Fruit fly (Drosophila melanogaster) whole organism, embryonic: Measurements from ENCODE around the gene CG6136.
A peak's percentile ranks its signal among the peaks of the same experiment; 100 is the strongest.

ENCODE experiments used
- BtbVII ChIP-seq: fragments of 200-800 bp; sonication (Bioruptor generic); optimal IDR thresholded peaks from 3 replicates; lab custom pipeline; 2017; ENCODE audit warnings: missing biosample characterization, mild to moderate bottlenecking, missing genetic modification characterization
- CG11504 ChIP-seq: fragments of 200-800 bp; sonication (Bioruptor generic); optimal IDR thresholded peaks from 3 replicates; lab custom pipeline; 2019; ENCODE audit warnings: missing biosample characterization, mild to moderate bottlenecking, missing genetic modification characterization, moderate library complexity
- CG12071 ChIP-seq: fragments of 200-800 bp; sonication (Bioruptor generic); optimal IDR thresholded peaks from 3 replicates; lab custom pipeline; 2018; ENCODE audit warnings: missing biosample characterization, mild to moderate bottlenecking, missing genetic modification characterization
- CG14860 ChIP-seq: fragments of 200-800 bp; sonication (Bioruptor generic); IDR thresholded peaks from 3 replicates; pipeline ENCODE4 v1.3.6; 2022; ENCODE audit warnings: missing biosample characterization, missing genetic modification characterization; ENCODE audit not compliant: partially characterized antibody
- CG15269 ChIP-seq: fragments of 200-800 bp; sonication (Bioruptor generic); optimal IDR thresholded peaks from 2 replicates; lab custom pipeline; 2018; ENCODE audit warnings: missing biosample characterization, mild to moderate bottlenecking, missing genetic modification characterization, moderate library complexity
- CG15479 ChIP-seq: fragments of 200-800 bp; sonication (Bioruptor generic); optimal IDR thresholded peaks from 3 replicates; lab custom pipeline; 2019; ENCODE audit warnings: missing biosample characterization, mild to moderate bottlenecking, missing genetic modification characterization, moderate library complexity
- CG15601 ChIP-seq: fragments of 200-800 bp; sonication (Bioruptor generic); optimal IDR thresholded peaks from 3 replicates; lab custom pipeline; 2019; ENCODE audit warnings: missing biosample characterization, mild to moderate bottlenecking, missing genetic modification characterization, moderate library complexity
- CG1647 ChIP-seq: fragments of 200-800 bp; sonication (Bioruptor generic); optimal IDR thresholded peaks from 3 replicates; lab custom pipeline; 2016; ENCODE audit warnings: missing biosample characterization, missing genetic modification characterization
- CG16813 ChIP-seq: fragments of 200-800 bp; sonication (Bioruptor generic); IDR thresholded peaks from 3 replicates; pipeline ENCODE4 v1.3.6; 2022; ENCODE audit warnings: missing biosample characterization, missing genetic modification characterization; ENCODE audit not compliant: partially characterized antibody
- CG17568 ChIP-seq: fragments of 200-800 bp; sonication (Bioruptor generic); optimal IDR thresholded peaks from 2 replicates; lab custom pipeline; 2018; ENCODE audit warnings: missing biosample characterization, mild to moderate bottlenecking, missing genetic modification characterization, moderate library complexity
- CG1792 ChIP-seq: fragments of 200-800 bp; sonication (Bioruptor generic); optimal IDR thresholded peaks from 2 replicates; lab custom pipeline; 2016; ENCODE audit warnings: missing biosample characterization, missing genetic modification characterization
- CG34376 ChIP-seq: fragments of 200-800 bp; sonication (Bioruptor generic); optimal IDR thresholded peaks from 2 replicates; lab custom pipeline; 2018; ENCODE audit warnings: missing biosample characterization, mild to moderate bottlenecking, missing genetic modification characterization
- CG3726 ChIP-seq: fragments of 200-800 bp; sonication (Bioruptor generic); IDR thresholded peaks from 3 replicates; pipeline ENCODE4, ENCODE4 v1.3.6; 2022; ENCODE audit warnings: missing biosample characterization, missing genetic modification characterization
- CG4424 ChIP-seq: fragments of 200-800 bp; sonication (Bioruptor generic); optimal IDR thresholded peaks from 3 replicates; lab custom pipeline; 2016; ENCODE audit warnings: missing biosample characterization, missing genetic modification characterization
- CG4854 ChIP-seq: fragments of 200-800 bp; sonication (Bioruptor generic); optimal IDR thresholded peaks from 2 replicates; lab custom pipeline; 2016; ENCODE audit warnings: missing biosample characterization, missing genetic modification characterization, inconsistent platforms
- CG6791 ChIP-seq: fragments of 200-800 bp; sonication (Bioruptor generic); IDR thresholded peaks from 3 replicates; pipeline ENCODE4 v1.3.6; 2022; ENCODE audit warnings: missing biosample characterization, missing genetic modification characterization; ENCODE audit not compliant: partially characterized antibody
- CG7271 ChIP-seq: fragments of 200-800 bp; sonication (Bioruptor generic); optimal IDR thresholded peaks from 2 replicates; lab custom pipeline; 2018; ENCODE audit warnings: missing biosample characterization, mild to moderate bottlenecking, missing genetic modification characterization, moderate library complexity
- CG7357 ChIP-seq: fragments of 200-800 bp; sonication (Bioruptor generic); IDR thresholded peaks from 3 replicates; pipeline ENCODE4 v1.3.6; 2022; ENCODE audit warnings: missing biosample characterization, missing genetic modification characterization
- CG7928 ChIP-seq: fragments of 200-800 bp; sonication (Bioruptor generic); optimal IDR thresholded peaks from 2 replicates; lab custom pipeline; 2017; ENCODE audit warnings: missing biosample characterization, mild to moderate bottlenecking, missing genetic modification characterization
- CG8765 ChIP-seq: fragments of 200-800 bp; sonication (Bioruptor generic); IDR thresholded peaks from 2 replicates; pipeline ENCODE4 v1.3.6; 2022; ENCODE audit warnings: missing biosample characterization, missing genetic modification characterization
- CHES-1-like ChIP-seq: fragments of 200-800 bp; sonication (Bioruptor generic); optimal IDR thresholded peaks from 2 replicates; lab custom pipeline; 2016; ENCODE audit warnings: missing biosample characterization, missing genetic modification characterization
- Dek ChIP-seq: fragments of 200-800 bp; sonication (Bioruptor generic); optimal IDR thresholded peaks from 3 replicates; lab custom pipeline; 2019; ENCODE audit warnings: missing biosample characterization, mild to moderate bottlenecking, missing genetic modification characterization, moderate library complexity
- E2f2 ChIP-seq: fragments of 200-800 bp; sonication (Bioruptor generic); IDR thresholded peaks from 2 replicates; pipeline ENCODE4 v1.3.6; 2022; ENCODE audit warnings: missing biosample characterization, missing genetic modification characterization
- Ets97D ChIP-seq: fragments of 200-800 bp; sonication (Bioruptor generic); optimal IDR thresholded peaks from 3 replicates; lab custom pipeline; 2016; ENCODE audit warnings: missing biosample characterization, missing genetic modification characterization
- Fer1 ChIP-seq: fragments of 200-800 bp; sonication (Bioruptor generic); optimal IDR thresholded peaks from 2 replicates; lab custom pipeline; 2017; ENCODE audit warnings: missing biosample characterization, mild to moderate bottlenecking, missing genetic modification characterization
- Hr39 ChIP-seq: fragments of >200 bp; optimal IDR thresholded peaks from 2 replicates; lab custom pipeline; 2017
- MTF-1 ChIP-seq: fragments of 200-800 bp; sonication (Bioruptor generic); optimal IDR thresholded peaks from 2 replicates; lab custom pipeline; 2018; ENCODE audit warnings: missing biosample characterization, mild to moderate bottlenecking, missing genetic modification characterization, borderline replicate concordance
- YL-1 ChIP-seq: fragments of 200-800 bp; sonication (Bioruptor generic); optimal IDR thresholded peaks from 3 replicates; lab custom pipeline; 2017; ENCODE audit warnings: missing biosample characterization, mild to moderate bottlenecking, missing genetic modification characterization
- az2 ChIP-seq: fragments of 200-800 bp; sonication (Bioruptor generic); optimal IDR thresholded peaks from 3 replicates; lab custom pipeline; 2016; ENCODE audit warnings: missing biosample characterization, missing genetic modification characterization
- ci ChIP-seq: fragments of 200-800 bp; sonication (Bioruptor generic); IDR thresholded peaks from 3 replicates; pipeline ENCODE4 v1.3.6; 2022; ENCODE audit warnings: missing biosample characterization, missing genetic modification characterization
- dati ChIP-seq: fragments of 200-800 bp; sonication (Bioruptor generic); IDR thresholded peaks from 2 replicates; pipeline ENCODE4 v1.3.6; 2022; ENCODE audit warnings: missing biosample characterization, missing genetic modification characterization
- en ChIP-seq: fragments of 200-800 bp; sonication (Bioruptor generic); optimal IDR thresholded peaks from 2 replicates; lab custom pipeline; 2016; ENCODE audit warnings: missing biosample characterization, missing genetic modification characterization
- ewg ChIP-seq: fragments of 200-800 bp; sonication (Bioruptor generic); optimal IDR thresholded peaks from 3 replicates; lab custom pipeline; 2017; ENCODE audit warnings: mild to moderate bottlenecking, missing biosample characterization, missing genetic modification reagents, missing genetic modification characterization
- eyg ChIP-seq: fragments of 200-800 bp; sonication (Bioruptor generic); optimal IDR thresholded peaks from 3 replicates; lab custom pipeline; 2016; ENCODE audit warnings: missing biosample characterization, missing genetic modification characterization
- ftz-f1 ChIP-seq: fragments of 200-800 bp; sonication (Bioruptor generic); optimal IDR thresholded peaks from 2 replicates; lab custom pipeline; 2016; ENCODE audit warnings: missing biosample characterization, missing genetic modification characterization
- ham ChIP-seq: fragments of 200-800 bp; sonication (Bioruptor generic); IDR thresholded peaks from 2 replicates; pipeline ENCODE4 v1.3.6; 2022; ENCODE audit warnings: missing biosample characterization, missing genetic modification characterization
- ken ChIP-seq: fragments of 200-800 bp; sonication (Bioruptor generic); IDR thresholded peaks from 3 replicates; pipeline ENCODE4 v1.3.6; 2022; ENCODE audit warnings: missing biosample characterization, missing genetic modification characterization
- luna ChIP-seq: fragments of 200-800 bp; sonication (Bioruptor generic); optimal IDR thresholded peaks from 2 replicates; lab custom pipeline; 2016; ENCODE audit warnings: missing biosample characterization, missing genetic modification characterization
- odd ChIP-seq: fragments of 200-800 bp; sonication (Bioruptor generic); optimal IDR thresholded peaks from 2 replicates; lab custom pipeline; 2017; ENCODE audit warnings: missing biosample characterization, mild to moderate bottlenecking, missing genetic modification characterization
- peb ChIP-seq: fragments of 200-800 bp; sonication (Bioruptor generic); IDR thresholded peaks from 2 replicates; pipeline ENCODE4 v1.3.6; 2022; ENCODE audit warnings: missing biosample characterization, missing genetic modification characterization
- pros ChIP-seq: fragments of 200-800 bp; sonication (Bioruptor generic); optimal IDR thresholded peaks from 3 replicates; lab custom pipeline; 2019; ENCODE audit warnings: missing biosample characterization, mild to moderate bottlenecking, missing genetic modification characterization, moderate library complexity
- pum ChIP-seq: fragments of 200-800 bp; sonication (Bioruptor generic); optimal IDR thresholded peaks from 2 replicates; lab custom pipeline; 2016; ENCODE audit warnings: missing biosample characterization, missing genetic modification characterization
- rib ChIP-seq: fragments of 200-800 bp; sonication (Bioruptor generic); IDR thresholded peaks from 2 replicates; pipeline ENCODE4 v1.3.6; 2022; ENCODE audit warnings: missing biosample characterization, missing genetic modification characterization
- scrt ChIP-seq: fragments of 200-800 bp; sonication (Bioruptor generic); optimal IDR thresholded peaks from 2 replicates; lab custom pipeline; 2018; ENCODE audit warnings: missing biosample characterization, mild to moderate bottlenecking, missing genetic modification characterization, moderate library complexity
- sima ChIP-seq: fragments of 200-800 bp; sonication (Bioruptor generic); optimal IDR thresholded peaks from 2 replicates; lab custom pipeline; 2016; ENCODE audit warnings: missing biosample characterization, missing genetic modification characterization
- slou ChIP-seq: fragments of 200-800 bp; sonication (Bioruptor generic); optimal IDR thresholded peaks from 3 replicates; lab custom pipeline; 2016; ENCODE audit warnings: missing biosample characterization, missing genetic modification characterization
- tgo ChIP-seq: fragments of 200-800 bp; sonication (Bioruptor generic); IDR thresholded peaks from 3 replicates; pipeline ENCODE4 v1.3.6; 2022; ENCODE audit warnings: missing biosample characterization, missing genetic modification characterization
- tin ChIP-seq: fragments of 200-800 bp; sonication (Bioruptor generic); optimal IDR thresholded peaks from 3 replicates; lab custom pipeline; 2016; ENCODE audit warnings: missing biosample characterization, missing genetic modification characterization
- tup ChIP-seq: fragments of 200-800 bp; sonication (Bioruptor generic); optimal IDR thresholded peaks from 2 replicates; lab custom pipeline; 2016; ENCODE audit warnings: missing biosample characterization, mild to moderate bottlenecking, missing genetic modification characterization, moderate library complexity
- wek ChIP-seq: fragments of 200-800 bp; sonication (Bioruptor generic); optimal IDR thresholded peaks from 3 replicates; lab custom pipeline; 2018; ENCODE audit warnings: missing biosample characterization, mild to moderate bottlenecking, missing genetic modification characterization, moderate library complexity
- zen ChIP-seq: fragments of 200-800 bp; sonication (Bioruptor generic); optimal IDR thresholded peaks from 3 replicates; lab custom pipeline; 2018; ENCODE audit warnings: missing biosample characterization, mild to moderate bottlenecking, missing genetic modification characterization, moderate library complexity

The CG6136 gene

DNA sequence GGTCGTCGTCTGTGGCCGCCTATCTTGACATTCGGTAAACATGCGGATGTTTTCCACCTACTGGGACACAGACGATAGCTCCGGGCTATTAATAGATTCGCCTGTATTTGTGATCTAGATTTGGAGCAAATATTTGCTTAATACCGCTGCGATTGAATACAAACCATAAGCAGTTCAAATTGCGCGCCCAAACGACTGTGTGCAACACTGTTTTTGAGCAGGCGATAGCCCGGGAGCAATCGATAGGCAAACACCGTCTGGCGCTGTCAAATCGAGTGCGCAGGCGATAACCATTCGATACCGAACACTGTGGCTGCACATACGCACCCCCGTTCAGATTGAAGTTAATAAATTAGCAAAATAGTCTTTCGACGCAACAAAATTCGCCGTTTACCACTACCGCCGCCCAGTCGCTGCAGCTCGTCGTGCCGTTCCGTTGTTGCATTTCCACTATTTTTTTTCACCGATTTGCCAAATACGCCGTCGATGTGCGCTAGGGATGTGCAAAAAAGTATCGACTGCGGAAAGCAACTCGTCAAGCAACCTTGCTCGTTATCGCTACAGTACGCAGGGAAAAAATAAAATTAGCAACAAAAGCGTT is 36.2 kb upstream of the CG6136 start, which contains the start of gene Atx2 (continued):
- TF ChIP-seq CG7928 (no peak), Ets97D (GFP tag; lab: Kevin White, UChicago) (peak; percentile 75), wek (peak; percentile 13), BtbVII (GFP tag; lab: Kevin White, UChicago) (peak; percentile 20), CG34376 (GFP tag; lab: Kevin White, UChicago) (no peak), CG7271 (tag; lab: Kevin White, UChicago) (no peak), az2 (GFP tag; lab: Kevin White, UChicago) (no peak), sima (no peak), en (no peak), YL-1 (GFP tag; lab: Kevin White, UChicago) (peak; percentile 73), Fer1 (GFP tag; lab: Kevin White, UChicago) (peak; percentile 18), CG3726 (GFP tag; lab: Robert Waterston, UW) (0 out of 3 replicates have a peak, but pooled peaks have one; percentile 10), dati (GFP tag; lab: Robert Waterston, UW) (no peak), CG4854 (GFP tag; lab: Kevin White, UChicago) (peak; percentile 24), MTF-1 (GFP tag; lab: Kevin White, UChicago) (peak; percentile 33), rib (no peak), ken (GFP tag; lab: Robert Waterston, UW) (no peak), ci (GFP tag; lab: Robert Waterston, UW) (peak; percentile 75; the same call in 2 of the 3 replicates), CHES-1-like (peak; percentile 68), slou (GFP tag; lab: Kevin White, UChicago) (no peak), pum (GFP tag; lab: Kevin White, UChicago) (peak; percentile 19), CG4424 (peak; percentile 70), CG14860 (GFP tag; lab: Robert Waterston, UW) (peak; percentile 97), CG15479 (no peak), pros (GFP tag; lab: Kevin White, UChicago) (no peak), Dek (no peak), CG1792 (GFP tag; lab: Kevin White, UChicago) (peak; percentile 54), Hr39 (lab: Kevin White, UChicago) (no peak), CG1647 (GFP tag; lab: Kevin White, UChicago) (no peak), peb (GFP tag; lab: Robert Waterston, UW) (no peak), CG15269 (tag; lab: Kevin White, UChicago) (no peak), odd (no peak), CG15601 (peak; percentile 51), ewg (peak; percentile 78), tup (GFP tag; lab: Kevin White, UChicago) (no peak), zen (tag; lab: Kevin White, UChicago) (peak; percentile 48), tgo (no peak), ftz-f1 (GFP tag; lab: Kevin White, UChicago) (peak; percentile 81), CG16813 (GFP tag; lab: Robert Waterston, UW) (peak; percentile 97), ham (no peak), CG7357 (no peak), CG17568 (no peak), tin (peak; percentile 25), CG6791 (GFP tag; lab: Robert Waterston, UW) (peak; percentile 92), CG12071 (GFP tag; lab: Kevin White, UChicago) (no peak), luna (peak; percentile 31), eyg (GFP tag; lab: Kevin White, UChicago) (no peak), E2f2 (peak; percentile 98), scrt (GFP tag; lab: Kevin White, UChicago) (no peak), CG8765 (GFP tag; lab: Robert Waterston, UW) (0 out of 2 replicates have a peak, but pooled peaks have one; percentile 30), CG11504 (tag; lab: Kevin White, UChicago) (peak; percentile 19)
